ENCODE assay signal across 1 worm cellular context in genomic region chrX:5850472-5850871, ce11.
TF ChIP-seq lines count a peak whose summit lies in the region.

No protein-coding gene starts in this region.

TF ChIP-seq in whole organism, L1 larva, 84 proteins besides CTCF, POLR2A, EP300 and RAD21 (continued from another document):
- TF ChIP-seq nhr-28 (tag; optimal IDR thresholded peaks at IDR 0.05; lab: Kevin White, UChicago) (no peak), xbp-1 (tag; optimal IDR thresholded peaks at IDR 0.05; lab: Kevin White, UChicago) (peak; percentile 2), ets-5 (GFP tag; IDR thresholded peaks at IDR 0.05; lab: Robert Waterston, UW) (no peak), dpl-1 (GFP tag; optimal IDR thresholded peaks at IDR 0.05; lab: Kevin White, UChicago) (no peak), sup-37 (GFP tag; optimal IDR thresholded peaks at IDR 0.05; lab: Kevin White, UChicago) (no peak)
